Worm (Caenorhabditis elegans): ENCODE measurements around the gene F14H8.5.

DNA sequence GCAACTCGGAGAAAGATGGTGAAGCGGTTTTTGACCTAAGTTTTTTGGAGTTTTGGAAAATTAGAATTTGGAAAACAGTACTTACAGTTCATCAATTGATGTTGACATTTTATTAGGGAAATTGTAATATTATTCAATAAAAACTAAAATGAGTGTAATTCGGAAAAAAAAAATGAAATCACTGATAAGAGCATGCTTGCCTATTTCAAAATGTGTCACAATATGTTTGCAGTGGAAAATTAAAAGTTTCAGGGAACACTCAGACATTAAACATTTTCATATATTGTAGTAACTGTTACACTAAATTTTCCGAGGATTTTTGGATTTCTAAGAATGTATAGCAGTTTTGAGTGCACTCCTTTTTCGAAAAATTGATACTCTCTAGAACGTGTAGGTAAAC is 31.5 kb downstream of the F14H8.5 start, which contains the start of the genes fbxa-82 and C25D7.5:
- no peak for TF ChIP-seq aly-2 (tag; optimal IDR thresholded peaks at IDR 0.05)
- TF ChIP-seq ama-1 (optimal IDR thresholded peaks at IDR 0.05), result no peak
- TF ChIP-seq elt-3 (tag; optimal IDR thresholded peaks at IDR 0.05), result no peak
- no peak for TF ChIP-seq ztf-11 (tag; optimal IDR thresholded peaks at IDR 0.05)
- TF ChIP-seq nhr-12 (tag; optimal IDR thresholded peaks at IDR 0.05), result no peak
- TF ChIP-seq snpc-4 (tag; optimal IDR thresholded peaks at IDR 0.05), result no peak
- no peak for TF ChIP-seq nhr-237 (tag; optimal IDR thresholded peaks at IDR 0.05)
- TF ChIP-seq nhr-77 (tag; optimal IDR thresholded peaks at IDR 0.05), result no peak
